Fruit fly (Drosophila melanogaster) whole organism, embryonic: ENCODE measurements around the gene hob.

Source experiments
- Atf3 ChIP-seq: fragments of 200-800 bp; sonication (Bioruptor generic); optimal IDR thresholded peaks from 3 replicates; lab custom pipeline; 2016; ENCODE audit warnings: missing biosample characterization, missing genetic modification characterization
- Bdp1 ChIP-seq: fragments of 200-800 bp; sonication (Bioruptor generic); optimal IDR thresholded peaks from 3 replicates; lab custom pipeline; 2016; ENCODE audit warnings: missing biosample characterization, missing genetic modification characterization
- CG10654 ChIP-seq: fragments of 200-800 bp; sonication (Bioruptor generic); optimal IDR thresholded peaks from 2 replicates; lab custom pipeline; 2016; ENCODE audit warnings: missing biosample characterization, missing genetic modification characterization
- CG14860 ChIP-seq: fragments of 200-800 bp; sonication (Bioruptor generic); IDR thresholded peaks from 3 replicates; pipeline ENCODE4 v1.3.6; 2022; ENCODE audit warnings: missing biosample characterization, missing genetic modification characterization; ENCODE audit not compliant: partially characterized antibody
- CG1792 ChIP-seq: fragments of 200-800 bp; sonication (Bioruptor generic); optimal IDR thresholded peaks from 2 replicates; lab custom pipeline; 2016; ENCODE audit warnings: missing biosample characterization, missing genetic modification characterization
- CG18262 ChIP-seq: fragments of 200-800 bp; optimal IDR thresholded peaks from 3 replicates; lab custom pipeline; 2019; ENCODE audit warnings: missing biosample characterization, mild to moderate bottlenecking, missing genetic modification characterization, moderate library complexity
- CG1832 ChIP-seq: fragments of 200-800 bp; sonication (Bioruptor generic); optimal IDR thresholded peaks from 2 replicates; lab custom pipeline; 2017; ENCODE audit warnings: missing biosample characterization, mild to moderate bottlenecking, missing genetic modification characterization, inconsistent platforms
- CG2116 ChIP-seq: fragments of 200-800 bp; sonication (Bioruptor generic); optimal IDR thresholded peaks from 3 replicates; lab custom pipeline; 2018; ENCODE audit warnings: missing biosample characterization, mild to moderate bottlenecking, missing genetic modification characterization
- CG2120 ChIP-seq: fragments of 200-800 bp; sonication (Bioruptor generic); optimal IDR thresholded peaks from 3 replicates; lab custom pipeline; 2016; ENCODE audit warnings: missing biosample characterization, missing genetic modification characterization
- CG4328 ChIP-seq: fragments of 200-800 bp; sonication (Bioruptor generic); optimal IDR thresholded peaks from 3 replicates; lab custom pipeline; 2017; ENCODE audit warnings: missing biosample characterization, missing genetic modification reagents, missing genetic modification characterization
- CG4707 ChIP-seq: fragments of 200-800 bp; sonication (Bioruptor generic); optimal IDR thresholded peaks from 2 replicates; lab custom pipeline; 2018; ENCODE audit warnings: missing biosample characterization, mild to moderate bottlenecking, missing genetic modification characterization, moderate library complexity
- CG6254 ChIP-seq: fragments of 200-800 bp; sonication (Bioruptor generic); optimal IDR thresholded peaks from 3 replicates; lab custom pipeline; 2017; ENCODE audit warnings: mild to moderate bottlenecking, missing biosample characterization, missing genetic modification reagents, missing genetic modification characterization
- CG6689 ChIP-seq: fragments of 200-800 bp; sonication (Bioruptor generic); IDR thresholded peaks from 2 replicates; pipeline ENCODE4 v1.3.6; 2022; ENCODE audit warnings: missing biosample characterization, missing genetic modification characterization
- CG7928 ChIP-seq: fragments of 200-800 bp; sonication (Bioruptor generic); optimal IDR thresholded peaks from 2 replicates; lab custom pipeline; 2017; ENCODE audit warnings: missing biosample characterization, mild to moderate bottlenecking, missing genetic modification characterization
- CG8924 ChIP-seq: fragments of 200-800 bp; optimal IDR thresholded peaks from 3 replicates; lab custom pipeline; 2019; ENCODE audit warnings: missing biosample characterization, mild to moderate bottlenecking, missing genetic modification characterization, moderate library complexity
- CG9932 ChIP-seq: fragments of 200-800 bp; sonication (Bioruptor generic); IDR thresholded peaks from 2 replicates; pipeline ENCODE4 v1.3.6; 2022; ENCODE audit warnings: missing biosample characterization, missing genetic modification characterization
- D19A ChIP-seq: fragments of 200-800 bp; optimal IDR thresholded peaks from 3 replicates; lab custom pipeline; 2019; ENCODE audit warnings: missing biosample characterization, mild to moderate bottlenecking, missing genetic modification characterization, moderate library complexity
- Dfd ChIP-seq, 2 experiments: fragments of >200 bp; optimal IDR thresholded peaks; 2 replicates each; lab custom pipeline; 2017; ENCODE audit warnings: missing biosample characterization in 2 of 2, missing genetic modification characterization in 2 of 2
- Drgx ChIP-seq: fragments of 200-800 bp; sonication (Bioruptor generic); IDR thresholded peaks from 2 replicates; pipeline ENCODE4 v1.3.6; 2022; ENCODE audit warnings: missing biosample characterization, missing genetic modification characterization
- E2f2 ChIP-seq: fragments of 200-800 bp; sonication (Bioruptor generic); IDR thresholded peaks from 2 replicates; pipeline ENCODE4 v1.3.6; 2022; ENCODE audit warnings: missing biosample characterization, missing genetic modification characterization
- Ets65A ChIP-seq: fragments of 200-800 bp; sonication (Bioruptor generic); peaks from one replicate; lab custom pipeline; 2016; ENCODE audit warnings: missing biosample characterization, missing genetic modification characterization
- H2.0 ChIP-seq: fragments of 200-800 bp; sonication (Bioruptor generic); IDR thresholded peaks from 2 replicates; pipeline ENCODE4 v1.3.6; 2022; ENCODE audit warnings: missing biosample characterization, missing genetic modification characterization
- Nf-YB ChIP-seq: fragments of 200-800 bp; sonication (Bioruptor generic); optimal IDR thresholded peaks from 3 replicates; lab custom pipeline; 2019; ENCODE audit warnings: missing biosample characterization, mild to moderate bottlenecking, missing genetic modification characterization, moderate library complexity
- Taf1 ChIP-seq: fragments of 200-800 bp; sonication (Bioruptor generic); IDR thresholded peaks from 2 replicates; pipeline ENCODE4 v1.3.6; 2022; ENCODE audit warnings: missing biosample characterization, missing genetic modification characterization
- bowl ChIP-seq: fragments of 200-800 bp; sonication (Bioruptor generic); IDR thresholded peaks from 2 replicates; pipeline ENCODE4 v1.3.6; 2022; ENCODE audit warnings: missing biosample characterization, missing genetic modification characterization
- bsh ChIP-seq, 2 experiments: fragments of 200-800 bp; sonication (Bioruptor generic); optimal IDR thresholded peaks; 2 replicates each; lab custom pipeline; 2017 to 2018; ENCODE audit warnings: mild to moderate bottlenecking in 2 of 2, missing biosample characterization in 2 of 2, missing genetic modification characterization in 2 of 2, moderate library complexity in 1 of 2
- chm ChIP-seq: fragments of 200-800 bp; sonication (Bioruptor generic); IDR thresholded peaks from 2 replicates; pipeline ENCODE4 v1.3.6; 2022; ENCODE audit warnings: missing biosample characterization, missing genetic modification characterization
- corto ChIP-seq: fragments of 200-800 bp; sonication (Bioruptor generic); optimal IDR thresholded peaks from 2 replicates; lab custom pipeline; 2016; ENCODE audit warnings: missing biosample characterization, mild to moderate bottlenecking, missing genetic modification characterization, moderate library complexity
- dati ChIP-seq: fragments of 200-800 bp; sonication (Bioruptor generic); IDR thresholded peaks from 2 replicates; pipeline ENCODE4 v1.3.6; 2022; ENCODE audit warnings: missing biosample characterization, missing genetic modification characterization
- en ChIP-seq: fragments of 200-800 bp; sonication (Bioruptor generic); optimal IDR thresholded peaks from 2 replicates; lab custom pipeline; 2016; ENCODE audit warnings: missing biosample characterization, missing genetic modification characterization
- eve ChIP-seq, 2 experiments: fragments of >200 bp; optimal IDR thresholded peaks; 2 replicates each; lab custom pipeline; 2017; ENCODE audit warnings: missing biosample characterization in 2 of 2, missing genetic modification characterization in 2 of 2
- fd102C ChIP-seq: fragments of 200-800 bp; sonication (Bioruptor generic); optimal IDR thresholded peaks from 2 replicates; lab custom pipeline; 2018; ENCODE audit warnings: missing biosample characterization, mild to moderate bottlenecking, missing genetic modification characterization, moderate library complexity
- hbn ChIP-seq: fragments of 200-800 bp; sonication (Bioruptor generic); IDR thresholded peaks from 2 replicates; pipeline ENCODE4 v1.3.6; 2022; ENCODE audit warnings: missing biosample characterization, missing genetic modification characterization; ENCODE audit not compliant: partially characterized antibody
- lbe ChIP-seq: fragments of 200-800 bp; sonication (Bioruptor generic); optimal IDR thresholded peaks from 2 replicates; lab custom pipeline; 2016; ENCODE audit warnings: missing biosample characterization, mild to moderate bottlenecking, missing genetic modification characterization
- mam ChIP-seq: fragments of 200-800 bp; sonication (Bioruptor generic); optimal IDR thresholded peaks from 3 replicates; lab custom pipeline; 2016; ENCODE audit warnings: missing biosample characterization, missing genetic modification characterization
- nom ChIP-seq: fragments of 200-800 bp; sonication (Bioruptor generic); optimal IDR thresholded peaks from 2 replicates; lab custom pipeline; 2017; ENCODE audit warnings: missing biosample characterization, missing genetic modification characterization, mild to moderate bottlenecking, moderate library complexity, missing genetic modification reagents
- otp ChIP-seq: fragments of 200-800 bp; sonication (Bioruptor generic); IDR thresholded peaks from 3 replicates; pipeline ENCODE4, ENCODE4 v1.3.6; 2022; ENCODE audit warnings: missing biosample characterization, missing genetic modification characterization
- pita ChIP-seq: fragments of 200-800 bp; sonication (Bioruptor generic); optimal IDR thresholded peaks from 2 replicates; lab custom pipeline; 2017; ENCODE audit warnings: missing biosample characterization, mild to moderate bottlenecking, missing genetic modification characterization
- pum ChIP-seq: fragments of 200-800 bp; sonication (Bioruptor generic); optimal IDR thresholded peaks from 2 replicates; lab custom pipeline; 2016; ENCODE audit warnings: missing biosample characterization, missing genetic modification characterization
- pzg ChIP-seq: fragments of 200-800 bp; sonication (Bioruptor generic); optimal IDR thresholded peaks from 3 replicates; lab custom pipeline; 2018; ENCODE audit warnings: missing biosample characterization, mild to moderate bottlenecking, missing genetic modification characterization, moderate library complexity
- run ChIP-seq: fragments of 200-800 bp; sonication (Bioruptor generic); optimal IDR thresholded peaks from 3 replicates; lab custom pipeline; 2018; ENCODE audit warnings: missing biosample characterization, mild to moderate bottlenecking, missing genetic modification characterization
- sens ChIP-seq: fragments of 200-800 bp; sonication (Bioruptor generic); peaks from one replicate; lab custom pipeline; 2016; ENCODE audit warnings: missing biosample characterization, missing genetic modification characterization
- sqz ChIP-seq: fragments of 200-800 bp; sonication (Bioruptor generic); optimal IDR thresholded peaks from 3 replicates; lab custom pipeline; 2018; ENCODE audit warnings: missing biosample characterization, mild to moderate bottlenecking, missing genetic modification characterization
- tap ChIP-seq: fragments of 200-800 bp; optimal IDR thresholded peaks from 3 replicates; lab custom pipeline; 2019; ENCODE audit warnings: missing biosample characterization, mild to moderate bottlenecking, missing genetic modification characterization, moderate library complexity
- ttk ChIP-seq: fragments of 200-800 bp; sonication (Bioruptor generic); IDR thresholded peaks from 2 replicates; pipeline ENCODE4 v2.1.2; 2022; ENCODE audit warnings: missing biosample characterization, missing genetic modification characterization
- vnd ChIP-seq: fragments of 200-800 bp; sonication (Bioruptor generic); IDR thresholded peaks from 3 replicates; pipeline ENCODE4 v1.3.6; 2022; ENCODE audit warnings: missing biosample characterization, missing genetic modification characterization; ENCODE audit not compliant: partially characterized antibody

Gene hob

DNA sequence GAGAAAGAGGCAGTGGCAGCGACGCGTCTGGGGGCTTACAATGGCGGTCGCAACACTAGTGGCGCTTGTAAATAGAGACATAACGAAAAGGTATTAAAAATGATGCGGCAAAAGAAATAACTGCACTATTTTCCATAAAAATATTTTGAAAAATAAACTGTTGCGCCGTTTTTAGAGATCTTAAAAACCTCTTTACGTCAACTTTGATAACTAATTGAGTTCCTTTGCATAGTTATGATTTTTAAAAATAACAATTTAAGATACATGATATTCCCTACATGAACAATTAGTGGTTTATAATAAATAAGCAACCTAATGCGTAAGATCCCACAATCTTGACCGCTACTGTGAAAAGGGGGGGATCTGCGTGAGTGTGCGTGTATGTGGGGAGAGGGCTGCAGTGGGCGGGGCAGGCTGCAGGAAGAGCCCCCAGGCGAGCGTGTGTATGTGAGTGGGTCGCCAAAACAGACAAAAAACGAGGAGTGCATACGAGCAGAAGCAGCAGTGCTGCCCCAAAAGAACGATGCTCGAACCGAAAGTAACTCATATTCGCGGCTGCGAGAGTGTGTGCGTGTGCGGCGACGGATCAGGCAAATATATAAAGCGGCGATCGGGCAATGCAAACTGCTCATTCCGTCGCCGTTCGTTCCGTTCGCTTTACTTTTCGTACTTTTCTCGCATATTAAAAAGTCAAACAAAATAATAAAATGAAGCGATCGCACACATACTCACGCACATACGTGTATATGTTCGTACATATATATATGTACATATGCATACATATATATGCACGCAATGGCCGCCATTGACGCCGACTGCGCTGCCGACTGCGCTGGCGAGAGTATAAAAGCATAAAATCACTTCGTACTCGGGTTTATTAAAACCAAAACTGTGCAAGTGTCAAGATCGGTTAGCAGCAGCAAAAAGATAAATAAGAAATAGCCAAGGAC lies 30.3 kb upstream of the hob start (continued):
- peak; percentile 41 for TF ChIP-seq CG6689 (GFP tag; lab: Robert Waterston, UW)
- TF ChIP-seq CG10654, result no peak
- 0 out of 2 replicates have a peak, but pooled peaks have one; percentile 21 for TF ChIP-seq dati (GFP tag; lab: Robert Waterston, UW)
- TF ChIP-seq CG6254 (GFP tag; lab: Kevin White, UChicago), result peak; percentile 34
- peak; percentile 5 for TF ChIP-seq Nf-YB (GFP tag; lab: Kevin White, UChicago)
- TF ChIP-seq H2.0 (GFP tag; lab: Robert Waterston, UW), result no peak
- no peak for TF ChIP-seq Taf1 (GFP tag; lab: Robert Waterston, UW)
- peak; percentile 54 for TF ChIP-seq CG8924 (tag; lab: Kevin White, UChicago)
- no peak for TF ChIP-seq CG4328

DNA sequence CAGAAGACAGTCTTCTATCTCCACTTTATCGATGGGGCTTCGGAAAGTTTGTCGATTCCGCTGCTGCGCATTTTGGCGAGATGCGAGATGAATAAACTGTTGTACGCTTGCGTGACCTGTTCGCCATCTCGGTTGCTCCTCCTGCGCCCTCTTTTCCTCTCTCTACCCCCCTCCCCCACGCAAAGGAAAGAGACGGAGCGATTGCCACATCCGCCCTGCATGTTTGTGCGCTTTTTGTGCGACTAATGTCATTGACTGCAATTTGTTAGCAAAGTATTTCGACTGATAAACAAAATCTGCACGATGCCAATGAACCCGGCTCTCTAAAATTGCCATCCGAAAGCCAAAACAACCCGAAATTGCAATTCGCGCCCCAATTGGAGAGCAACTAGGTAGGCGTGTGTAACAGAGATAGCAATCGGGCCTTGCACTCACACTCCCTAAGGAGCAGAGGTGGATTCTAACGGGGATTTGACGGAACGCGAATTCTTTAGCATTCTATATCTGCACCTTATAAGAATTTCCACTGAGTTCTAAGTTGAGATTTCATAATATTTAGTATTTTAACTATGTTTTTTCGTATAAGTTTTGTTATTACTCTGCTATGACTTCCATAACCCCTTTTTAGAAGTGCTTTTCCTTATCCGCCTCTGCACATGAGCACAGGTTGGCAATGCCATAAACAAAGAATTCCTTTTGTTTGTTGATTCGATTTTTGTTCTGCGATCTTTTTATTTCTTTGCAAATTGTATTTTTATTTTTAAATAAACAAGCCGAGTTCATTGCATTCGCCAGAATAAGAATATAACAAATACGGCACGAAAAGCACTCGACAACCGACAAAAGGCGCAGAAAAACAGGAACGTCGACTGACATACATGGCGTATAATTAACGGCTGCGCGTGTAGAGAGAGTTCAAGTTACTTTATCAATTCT lies 28.7 kb upstream of the hob start, which contains the start of gene CG43389:
Gene CG43389, plus strand, starts transcription at position 886 of the 936 bp plus-strand sequence.
- TF ChIP-seq CG2120, result no peak
- TF ChIP-seq vnd (GFP tag; lab: Robert Waterston, UW), result no peak
- no peak for TF ChIP-seq bowl
- no peak for TF ChIP-seq CG18262 (tag; lab: Kevin White, UChicago)
- no peak for TF ChIP-seq pzg (GFP tag; lab: Kevin White, UChicago)
- no peak for TF ChIP-seq en (GFP tag; lab: Kevin White, UChicago)
- TF ChIP-seq CG14860 (GFP tag; lab: Robert Waterston, UW), result no peak
- TF ChIP-seq tap (tag; lab: Kevin White, UChicago), result no peak
- TF ChIP-seq pum (GFP tag; lab: Kevin White, UChicago), result no peak
- peak; percentile 99 for TF ChIP-seq lbe (GFP tag; lab: Kevin White, UChicago)
- no peak for TF ChIP-seq CG2116 (GFP tag; lab: Kevin White, UChicago)
- TF ChIP-seq pita, result no peak
- TF ChIP-seq Drgx, result peak; percentile 61; the same call in 1 of the 2 replicates
- TF ChIP-seq D19A (tag; lab: Kevin White, UChicago), result no peak
- no peak for TF ChIP-seq CG4707
- peak; percentile 91 for TF ChIP-seq nom (GFP tag; lab: Kevin White, UChicago)
- no peak for TF ChIP-seq CG7928 (GFP tag; lab: Kevin White, UChicago)
- no peak for TF ChIP-seq sqz (GFP tag; lab: Kevin White, UChicago)
- TF ChIP-seq mam (GFP tag; lab: Kevin White, UChicago), result no peak
- TF ChIP-seq CG9932 (GFP tag; lab: Robert Waterston, UW), result no peak
- no peak for TF ChIP-seq E2f2 (GFP tag; lab: Robert Waterston, UW)
- TF ChIP-seq Ets65A (GFP tag; lab: Kevin White, UChicago), result peak; percentile 29
- TF ChIP-seq Bdp1, result no peak
- no peak for TF ChIP-seq otp (GFP tag; lab: Robert Waterston, UW)
- no peak for TF ChIP-seq chm
- no peak for TF ChIP-seq ttk (GFP tag; lab: Robert Waterston, UW)
- peak; percentile 24 for TF ChIP-seq CG1832 (GFP tag; lab: Kevin White, UChicago)
- no peak for TF ChIP-seq fd102C (GFP tag; lab: Kevin White, UChicago)
- TF ChIP-seq bsh (GFP tag; optimal IDR thresholded peaks at IDR 0.05; lab: Kevin White, UChicago), result peak in 1 of 2 experiments; percentile 69
- TF ChIP-seq hbn (GFP tag; lab: Robert Waterston, UW), result no peak
- TF ChIP-seq Dfd (GFP tag; optimal IDR thresholded peaks at IDR 0.05; lab: Kevin White, UChicago), result no peak
- no peak for TF ChIP-seq Atf3 (GFP tag; lab: Kevin White, UChicago)
- no peak for TF ChIP-seq CG1792
- no peak for TF ChIP-seq run (tag; lab: Kevin White, UChicago)
- peak; percentile 22 for TF ChIP-seq sens (GFP tag; lab: Kevin White, UChicago)
- TF ChIP-seq corto (GFP tag; lab: Kevin White, UChicago), result peak; percentile 99
- no peak for TF ChIP-seq eve (GFP tag; optimal IDR thresholded peaks at IDR 0.05; lab: Kevin White, UChicago)
